Worm (Caenorhabditis elegans): Measurements from ENCODE around the gene R09E10.8.

DNA sequence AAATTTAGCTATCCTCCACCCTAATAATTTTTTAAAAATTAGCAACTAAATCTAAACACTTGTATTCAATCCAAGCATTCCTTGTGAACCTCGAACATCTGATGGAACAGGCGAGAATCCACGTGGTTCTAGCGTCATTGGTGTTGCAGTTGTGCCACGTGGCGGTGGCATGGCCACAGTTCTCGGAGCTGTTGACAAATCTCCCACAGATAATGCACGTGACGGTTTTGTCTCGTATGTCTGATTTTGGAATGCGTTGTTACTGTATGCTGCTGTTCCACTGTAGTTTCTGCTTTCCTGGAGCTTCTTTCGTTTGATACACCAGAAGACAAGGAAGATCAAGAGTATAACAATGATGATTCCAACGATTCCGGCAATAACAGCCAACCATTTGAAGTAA lies 14.2 kb downstream of the R09E10.8 start:
- TF ChIP-seq nhr-27 (tag; optimal IDR thresholded peaks at IDR 0.05), result no peak
- TF ChIP-seq snpc-1.1 (tag; optimal IDR thresholded peaks at IDR 0.05; ENCODE audit: insufficient read depth), result no peak
- no peak for TF ChIP-seq unc-62 (GFP tag; optimal IDR thresholded peaks at IDR 0.05)
- no peak for TF ChIP-seq hrde-1 (tag; optimal IDR thresholded peaks at IDR 0.05; ENCODE audit: borderline replicate concordance)
- TF ChIP-seq ZK185.1 (tag; optimal IDR thresholded peaks at IDR 0.05; ENCODE audit: poor library complexity, severe bottlenecking), result no peak
- TF ChIP-seq let-607 (tag; optimal IDR thresholded peaks at IDR 0.05), result no peak
- no peak for TF ChIP-seq ztf-25 (GFP tag; IDR thresholded peaks at IDR 0.05)
- no peak for TF ChIP-seq ama-1 (optimal IDR thresholded peaks at IDR 0.05)
- no peak for TF ChIP-seq ama-1 (GFP tag; optimal IDR thresholded peaks at IDR 0.05)

All from whole organism, young adult.